Worm (Caenorhabditis elegans) whole organism, L4 larva: ENCODE results near the gene fbxa-81.

Experiments
- F26F4.8 ChIP-seq: fragments of 200-800 bp; sonication (Bioruptor generic); conservative IDR thresholded peaks from 2 replicates; pipeline ENCODE4 v1.3.6; 2022; ENCODE audit warnings: missing genetic modification characterization, missing compliant biosample characterization
- F44E2.7 ChIP-seq: fragments of 200-800 bp; sonication (Bioruptor generic); IDR thresholded peaks from 2 replicates; pipeline ENCODE4 v2.1.2; 2022; ENCODE audit warnings: missing genetic modification characterization, missing compliant biosample characterization
- R02D3.7 ChIP-seq: fragments of 150-350 bp; sonication (generic microtip); optimal IDR thresholded peaks from 3 replicates; lab custom pipeline; 2014; ENCODE audit warnings: missing biosample characterization, missing genetic modification characterization
- T20F7.1 ChIP-seq: fragments of 200-800 bp; sonication (Bioruptor generic); optimal IDR thresholded peaks from 2 replicates; lab custom pipeline; 2018; ENCODE audit warnings: mild to moderate bottlenecking, missing genetic modification characterization, missing compliant biosample characterization
- T26A8.4 ChIP-seq: fragments of 200-800 bp; sonication (Bioruptor generic); IDR thresholded peaks from 2 replicates; pipeline ENCODE4 v1.3.6; 2022; ENCODE audit warnings: missing genetic modification characterization, missing compliant biosample characterization
- Y48G9A.11 ChIP-seq: fragments of 200-800 bp; sonication (Bioruptor generic); IDR thresholded peaks from 2 replicates; pipeline ENCODE4 v1.3.6; 2022; ENCODE audit warnings: missing genetic modification reagents, missing genetic modification characterization, missing compliant biosample characterization
- Y5F2A.4 ChIP-seq: fragments of 200-800 bp; sonication (Bioruptor generic); optimal IDR thresholded peaks from 2 replicates; lab custom pipeline; 2018; ENCODE audit warnings: mild to moderate bottlenecking, missing genetic modification characterization, missing compliant biosample characterization
- ZK337.2 ChIP-seq: fragments of 200-800 bp; sonication (Bioruptor generic); IDR thresholded peaks from 2 replicates; pipeline ENCODE4 v1.3.6; 2022; ENCODE audit warnings: missing genetic modification reagents, missing genetic modification characterization, missing compliant biosample characterization
- ZK546.5 ChIP-seq, 2 experiments: sonication (generic microtip); optimal IDR thresholded peaks; 2 replicates each; lab custom pipeline; 2017; ENCODE audit warnings: missing biosample characterization in 2 of 2, missing genetic modification characterization in 2 of 2
- aly-2 ChIP-seq: sonication (generic microtip); optimal IDR thresholded peaks from 2 replicates; lab custom pipeline; 2018; ENCODE audit warnings: missing biosample characterization, missing genetic modification characterization
- ama-1 ChIP-seq: fragments of 150-350 bp; optimal IDR thresholded peaks from 2 replicates; lab custom pipeline; 2014; ENCODE audit warnings: inconsistent platforms, mixed read lengths
- ceh-20 ChIP-seq: fragments of 200-800 bp; sonication (Bioruptor generic); IDR thresholded peaks from 2 replicates; pipeline ENCODE4 v1.3.6; 2022; ENCODE audit warnings: missing genetic modification reagents, missing genetic modification characterization, missing compliant biosample characterization
- ceh-28 ChIP-seq: fragments of 150-350 bp; optimal IDR thresholded peaks from 2 replicates; lab custom pipeline; 2014; ENCODE audit warnings: missing biosample characterization, missing genetic modification reagents, missing genetic modification characterization
- ceh-44 ChIP-seq: fragments of 200-800 bp; sonication (Bioruptor generic); IDR thresholded peaks from 2 replicates; pipeline ENCODE4 v1.3.6; 2022; ENCODE audit warnings: missing genetic modification reagents, missing genetic modification characterization, missing compliant biosample characterization
- ces-1 ChIP-seq: fragments of 150-350 bp; sonication (generic microtip); optimal IDR thresholded peaks from 4 replicates; lab custom pipeline; 2014; ENCODE audit warnings: missing biosample characterization, missing genetic modification reagents, missing genetic modification characterization
- ctbp-1 ChIP-seq: fragments of 200-800 bp; sonication (Bioruptor generic); IDR thresholded peaks from 2 replicates; pipeline ENCODE4 v1.3.6; 2022; ENCODE audit warnings: missing genetic modification reagents, missing genetic modification characterization, missing compliant biosample characterization
- daf-8 ChIP-seq: fragments of 200-800 bp; sonication (Bioruptor generic); IDR thresholded peaks from 2 replicates; pipeline ENCODE4 v1.3.6; 2022; ENCODE audit warnings: missing genetic modification characterization, missing compliant biosample characterization
- dmd-6 ChIP-seq: fragments of 200-800 bp; sonication (Bioruptor generic); IDR thresholded peaks from 2 replicates; pipeline ENCODE4 v1.3.6; 2022; ENCODE audit warnings: missing genetic modification reagents, missing genetic modification characterization, missing compliant biosample characterization
- dmd-8 ChIP-seq: fragments of 200-800 bp; sonication (Bioruptor generic); IDR thresholded peaks from 2 replicates; pipeline ENCODE4 v1.3.6; 2022; ENCODE audit warnings: missing genetic modification characterization, missing compliant biosample characterization
- egl-43 ChIP-seq: fragments of 200-800 bp; sonication (Bioruptor generic); IDR thresholded peaks from 2 replicates; pipeline ENCODE4 v1.3.6; 2022; ENCODE audit warnings: missing genetic modification reagents, missing genetic modification characterization, missing compliant biosample characterization
- fos-1 ChIP-seq: fragments of 150-350 bp; optimal IDR thresholded peaks from 2 replicates; lab custom pipeline; 2014; ENCODE audit warnings: missing biosample characterization, missing genetic modification characterization
- gei-8 ChIP-seq: fragments of 200-800 bp; sonication (Bioruptor generic); optimal IDR thresholded peaks from 2 replicates; lab custom pipeline; 2018; ENCODE audit warnings: mild to moderate bottlenecking, missing genetic modification characterization, missing compliant biosample characterization
- hlh-11 ChIP-seq: fragments of 200-800 bp; sonication (Bioruptor generic); optimal IDR thresholded peaks from 2 replicates; lab custom pipeline; 2018; ENCODE audit warnings: mild to moderate bottlenecking, missing genetic modification characterization, missing compliant biosample characterization
- jun-1 ChIP-seq: fragments of 150-350 bp; optimal IDR thresholded peaks from 2 replicates; lab custom pipeline; 2014; ENCODE audit warnings: missing biosample characterization, missing genetic modification reagents, missing genetic modification characterization
- lim-7 ChIP-seq: fragments of 200-800 bp; sonication (Bioruptor generic); IDR thresholded peaks from 2 replicates; pipeline ENCODE4 v1.3.6; 2022; ENCODE audit warnings: missing genetic modification characterization, missing compliant biosample characterization
- lin-1 ChIP-seq: fragments of 200-800 bp; sonication (Bioruptor generic); IDR thresholded peaks from 2 replicates; pipeline ENCODE4 v1.3.6; 2022; ENCODE audit warnings: missing genetic modification reagents, missing genetic modification characterization, missing compliant biosample characterization
- lin-29 ChIP-seq: fragments of 200-800 bp; sonication (Bioruptor generic); IDR thresholded peaks from 2 replicates; pipeline ENCODE4 v1.3.6; 2022; ENCODE audit warnings: missing genetic modification reagents, missing genetic modification characterization, missing compliant biosample characterization
- lin-39 ChIP-seq: fragments of 150-350 bp; optimal IDR thresholded peaks from 2 replicates; lab custom pipeline; 2014; ENCODE audit warnings: missing biosample characterization, missing genetic modification reagents, missing genetic modification characterization
- lir-3 ChIP-seq: sonication (generic microtip); optimal IDR thresholded peaks from 2 replicates; lab custom pipeline; 2016; ENCODE audit warnings: mild to moderate bottlenecking, missing genetic modification characterization, missing compliant biosample characterization
- madf-5 ChIP-seq, 2 experiments: fragments of 200-800 bp; sonication (Bioruptor generic); IDR thresholded peaks; 2 replicates each; pipeline ENCODE4 v1.3.6; 2022; ENCODE audit warnings: missing compliant biosample characterization in 2 of 2, missing genetic modification characterization in 2 of 2
- mep-1 ChIP-seq: fragments of 150-350 bp; sonication (generic microtip); optimal IDR thresholded peaks from 3 replicates; lab custom pipeline; 2014; ENCODE audit warnings: missing biosample characterization, missing genetic modification characterization
- nhr-237 ChIP-seq: sonication (generic microtip); optimal IDR thresholded peaks from 2 replicates; lab custom pipeline; 2017; ENCODE audit warnings: missing biosample characterization, missing genetic modification characterization
- nhr-28 ChIP-seq: fragments of 150-350 bp; optimal IDR thresholded peaks from 2 replicates; lab custom pipeline; 2014; ENCODE audit warnings: missing biosample characterization, missing genetic modification characterization
- nhr-42 ChIP-seq: fragments of 200-800 bp; sonication (Bioruptor generic); IDR thresholded peaks from 2 replicates; pipeline ENCODE4 v1.3.6; 2022; ENCODE audit warnings: missing genetic modification characterization, missing compliant biosample characterization
- nhr-48 ChIP-seq: sonication (generic microtip); optimal IDR thresholded peaks from 2 replicates; lab custom pipeline; 2016; ENCODE audit warnings: mild to moderate bottlenecking, missing genetic modification characterization, missing compliant biosample characterization
- nhr-76 ChIP-seq: fragments of 150-350 bp; optimal IDR thresholded peaks from 2 replicates; lab custom pipeline; 2014; ENCODE audit warnings: missing biosample characterization, missing genetic modification characterization
- nhr-77 ChIP-seq: fragments of 150-350 bp; optimal IDR thresholded peaks from 2 replicates; lab custom pipeline; 2014; ENCODE audit warnings: missing biosample characterization, missing genetic modification characterization
- pha-4 ChIP-seq, 2 experiments: fragments of 150-350 bp in 1 of 2; fragments of 200-800 bp in 1 of 2; sonication (Bioruptor generic) in 1 of 2; IDR thresholded peaks in 1 of 2; optimal IDR thresholded peaks in 1 of 2; 2 replicates each; pipeline versions ENCODE4 v1.3.6 to Lab custom; 2014 to 2022; ENCODE audit warnings: missing genetic modification characterization in 2 of 2, missing genetic modification reagents in 2 of 2, missing biosample characterization in 1 of 2, missing compliant biosample characterization in 1 of 2
- pqm-1 ChIP-seq: sonication (generic microtip); optimal IDR thresholded peaks from 2 replicates; lab custom pipeline; 2017; ENCODE audit warnings: missing biosample characterization, missing genetic modification characterization
- saeg-2 ChIP-seq: fragments of 200-800 bp; sonication (Bioruptor generic); IDR thresholded peaks from 2 replicates; pipeline ENCODE4 v1.3.6; 2022; ENCODE audit warnings: missing genetic modification reagents, missing genetic modification characterization, missing compliant biosample characterization
- sdz-12 ChIP-seq: fragments of 200-800 bp; sonication (Bioruptor generic); optimal IDR thresholded peaks from 2 replicates; lab custom pipeline; 2018; ENCODE audit warnings: mild to moderate bottlenecking, missing genetic modification characterization, missing compliant biosample characterization
- set-16 ChIP-seq: fragments of 200-800 bp; sonication (Bioruptor generic); IDR thresholded peaks from 2 replicates; pipeline ENCODE4 v1.3.6; 2022; ENCODE audit warnings: missing genetic modification reagents, missing genetic modification characterization, missing compliant biosample characterization
- skn-1 ChIP-seq: fragments of 150-350 bp; optimal IDR thresholded peaks from 2 replicates; lab custom pipeline; 2014; ENCODE audit warnings: missing biosample characterization, missing genetic modification characterization
- spr-1 ChIP-seq: sonication (generic microtip); optimal IDR thresholded peaks from 2 replicates; lab custom pipeline; 2016; ENCODE audit warnings: mild to moderate bottlenecking, missing genetic modification characterization, missing compliant biosample characterization
- tra-1 ChIP-seq: fragments of 200-800 bp; sonication (Bioruptor generic); IDR thresholded peaks from 2 replicates; pipeline ENCODE4 v1.3.6; 2022; ENCODE audit warnings: missing genetic modification reagents, missing genetic modification characterization, missing compliant biosample characterization
- unc-130 ChIP-seq: sonication (generic microtip); optimal IDR thresholded peaks from 2 replicates; lab custom pipeline; 2016; ENCODE audit warnings: missing genetic modification reagents, missing genetic modification characterization, missing compliant biosample characterization
- zag-1 ChIP-seq: fragments of 150-350 bp; optimal IDR thresholded peaks from 2 replicates; lab custom pipeline; 2014; ENCODE audit warnings: missing biosample characterization, missing genetic modification characterization
- zfp-3 ChIP-seq: fragments of 200-800 bp; sonication (Bioruptor generic); conservative IDR thresholded peaks from 2 replicates; pipeline ENCODE4 v1.3.6; 2022; ENCODE audit warnings: missing genetic modification reagents, missing genetic modification characterization, missing compliant biosample characterization
- ztf-7 ChIP-seq: fragments of 150-350 bp; optimal IDR thresholded peaks from 2 replicates; lab custom pipeline; 2014; ENCODE audit warnings: missing biosample characterization, missing genetic modification characterization

fbxa-81 gene

DNA sequence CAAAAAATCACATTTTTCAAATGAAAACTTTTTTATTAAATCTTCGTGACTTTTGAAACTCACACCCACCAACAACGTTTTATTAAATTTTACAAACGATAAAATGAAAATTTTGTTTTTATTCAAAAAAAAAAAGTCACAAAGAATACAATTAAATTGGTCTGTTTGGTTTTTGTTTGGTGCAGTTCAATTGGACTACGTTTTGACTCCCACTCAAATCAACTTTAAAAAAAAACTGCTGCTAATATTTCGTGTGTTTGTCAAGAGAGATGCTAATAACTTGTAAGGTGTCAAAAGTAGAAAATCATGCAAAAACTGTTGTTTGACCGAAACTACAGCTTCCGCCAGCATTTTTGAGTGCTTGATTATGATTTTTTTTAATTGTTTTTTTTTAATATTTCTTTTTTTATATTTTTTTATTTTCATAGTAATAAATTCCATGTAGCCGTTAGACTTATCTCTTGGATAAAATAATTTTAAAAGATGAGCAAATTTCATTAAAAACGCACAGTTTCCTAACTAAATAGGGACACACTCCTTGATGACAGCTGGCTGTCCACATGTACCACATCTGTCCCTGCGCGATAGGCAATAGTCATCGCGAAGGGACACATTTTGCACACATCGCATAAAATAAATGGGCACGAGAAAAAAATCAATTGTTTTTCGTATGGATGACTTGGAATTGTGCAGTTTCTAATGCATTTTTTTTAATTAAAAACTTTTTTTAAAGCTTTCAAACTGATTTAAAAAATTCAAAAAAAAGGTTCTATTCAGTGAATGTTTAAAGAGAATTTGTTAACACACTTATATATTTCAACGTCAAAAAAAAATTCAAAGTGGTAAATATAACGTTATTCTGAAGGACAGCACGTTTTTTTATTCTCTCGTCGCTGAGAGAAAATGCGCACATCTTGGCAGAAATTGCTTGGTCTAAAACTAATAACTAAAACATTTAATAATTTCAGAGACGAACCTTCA is 16.3 kb downstream of the fbxa-81 start (continued):
- TF ChIP-seq ZK337.2 (GFP tag; lab: Robert Waterston, UW) (peak; percentile 92), sdz-12 (GFP tag; lab: Kevin White, UChicago) (peak; percentile 71), ceh-44 (GFP tag; lab: Robert Waterston, UW) (0 out of 2 replicates have a peak, but pooled peaks have one; percentile 45), egl-43 (GFP tag; lab: Robert Waterston, UW) (peak; percentile 99), saeg-2 (peak; percentile 99), lin-39 (peak; percentile 96), ztf-7 (tag; lab: Kevin White, UChicago) (peak; percentile 96), lin-29 (GFP tag; lab: Robert Waterston, UW) (peak; percentile 98), nhr-237 (tag; lab: Kevin White, UChicago) (peak; percentile 94), aly-2 (tag; lab: Kevin White, UChicago) (peak; percentile 37), zfp-3 (peak; percentile 99), ces-1 (GFP tag; lab: Kevin White, UChicago) (peak; percentile 96), tra-1 (GFP tag; lab: Robert Waterston, UW) (peak; percentile 99), fos-1 (tag; lab: Kevin White, UChicago) (peak; percentile 96), dmd-8 (GFP tag; lab: Robert Waterston, UW) (peak; percentile 79; the same call in 1 of the 2 replicates), gei-8 (peak; percentile 88), dmd-6 (GFP tag; lab: Robert Waterston, UW) (peak; percentile 98), skn-1 (tag; lab: Kevin White, UChicago) (peak; percentile 68), R02D3.7 (tag; lab: Kevin White, UChicago) (no peak), ctbp-1 (GFP tag; lab: Robert Waterston, UW) (peak; percentile 99), zag-1 (tag; lab: Kevin White, UChicago) (peak; percentile 98), F44E2.7 (GFP tag; lab: Robert Waterston, UW) (no peak), madf-5 (GFP tag; IDR thresholded peaks at IDR 0.05; lab: Robert Waterston, UW) (peak; percentile 78 to 98), ZK546.5 (tag; optimal IDR thresholded peaks at IDR 0.05; lab: Kevin White, UChicago) (peak; percentile 39 to 81), nhr-77 (peak; percentile 100), nhr-42 (GFP tag; lab: Robert Waterston, UW) (peak; percentile 100), ceh-28 (peak; percentile 96), lir-3 (tag; lab: Kevin White, UChicago) (peak; percentile 95), nhr-76 (peak; percentile 80), daf-8 (peak; percentile 68; the same call in 1 of the 2 replicates), hlh-11 (tag; lab: Kevin White, UChicago) (peak; percentile 99), T26A8.4 (GFP tag; lab: Robert Waterston, UW) (peak; percentile 100), set-16 (GFP tag; lab: Robert Waterston, UW) (peak; percentile 45), nhr-28 (tag; lab: Kevin White, UChicago) (peak; percentile 88), lim-7 (GFP tag; lab: Robert Waterston, UW) (peak; percentile 47; the same call in 1 of the 2 replicates), F26F4.8 (GFP tag; lab: Robert Waterston, UW) (no peak), pqm-1 (tag; lab: Kevin White, UChicago) (peak; percentile 67), jun-1 (tag; lab: Kevin White, UChicago) (peak; percentile 100), nhr-48 (tag; lab: Kevin White, UChicago) (peak; percentile 97), spr-1 (peak; percentile 98), lin-1 (GFP tag; lab: Robert Waterston, UW) (peak; percentile 97), Y5F2A.4 (GFP tag; lab: Kevin White, UChicago) (peak; percentile 97), pha-4 (GFP tag; IDR thresholded peaks at IDR 0.05; lab: Robert Waterston, UW) (peak; percentile 98), pha-4 (tag; optimal IDR thresholded peaks at IDR 0.05; lab: Kevin White, UChicago) (peak; percentile 95), mep-1 (tag; lab: Kevin White, UChicago) (peak; percentile 100), ama-1 (lab: Kevin White, UChicago) (no peak), T20F7.1 (GFP tag; lab: Kevin White, UChicago) (peak; percentile 93), Y48G9A.11 (GFP tag; lab: Robert Waterston, UW) (peak; percentile 63), unc-130 (no peak), ceh-20 (peak; percentile 99)
